Fruit fly (Drosophila melanogaster) whole organism, embryonic: Measurements from ENCODE around the gene rngo.
A peak's percentile ranks its signal among the peaks of the same experiment; 100 is the strongest.

Source experiments
- Abd-B ChIP-seq: fragments of 200-800 bp; sonication (Bioruptor generic); optimal IDR thresholded peaks from 2 replicates; lab custom pipeline; 2018; ENCODE audit warnings: missing biosample characterization, mild to moderate bottlenecking, missing genetic modification characterization, moderate library complexity
- Bdp1 ChIP-seq: fragments of 200-800 bp; sonication (Bioruptor generic); optimal IDR thresholded peaks from 3 replicates; lab custom pipeline; 2016; ENCODE audit warnings: missing biosample characterization, missing genetic modification characterization
- Blimp-1 ChIP-seq: fragments of 200-800 bp; sonication (Bioruptor generic); optimal IDR thresholded peaks from 3 replicates; lab custom pipeline; 2018; ENCODE audit warnings: missing biosample characterization, missing genetic modification characterization, mild to moderate bottlenecking, moderate library complexity, missing genetic modification reagents
- CG10543 ChIP-seq: fragments of 200-800 bp; sonication (Bioruptor generic); optimal IDR thresholded peaks from 3 replicates; lab custom pipeline; 2017; ENCODE audit warnings: missing biosample characterization, mild to moderate bottlenecking, missing genetic modification characterization, moderate library complexity
- CG11093 ChIP-seq: fragments of 200-800 bp; sonication (Bioruptor generic); IDR thresholded peaks from 3 replicates; pipeline ENCODE4 v1.3.6; 2022; ENCODE audit warnings: missing biosample characterization, missing genetic modification characterization
- CG13287 ChIP-seq: fragments of 200-800 bp; sonication (Bioruptor generic); IDR thresholded peaks from 2 replicates; pipeline ENCODE4 v1.3.6; 2022; ENCODE audit warnings: missing biosample characterization, missing genetic modification characterization; ENCODE audit not compliant: partially characterized antibody
- CG13894 ChIP-seq: fragments of 200-800 bp; sonication (Bioruptor generic); optimal IDR thresholded peaks from 3 replicates; lab custom pipeline; 2018; ENCODE audit warnings: missing biosample characterization, mild to moderate bottlenecking, missing genetic modification characterization, moderate library complexity
- CG15073 ChIP-seq: fragments of 200-800 bp; sonication (Bioruptor generic); optimal IDR thresholded peaks from 2 replicates; lab custom pipeline; 2016; ENCODE audit warnings: missing biosample characterization, missing genetic modification characterization
- CG1529 ChIP-seq: fragments of 200-800 bp; sonication (Bioruptor generic); optimal IDR thresholded peaks from 3 replicates; lab custom pipeline; 2018; ENCODE audit warnings: missing biosample characterization, missing genetic modification characterization
- CG15514 ChIP-seq: fragments of 200-800 bp; sonication (Bioruptor generic); optimal IDR thresholded peaks from 3 replicates; lab custom pipeline; 2017; ENCODE audit warnings: missing biosample characterization, missing genetic modification characterization, mild to moderate bottlenecking, moderate library complexity, missing genetic modification reagents
- CG15601 ChIP-seq: fragments of 200-800 bp; sonication (Bioruptor generic); optimal IDR thresholded peaks from 3 replicates; lab custom pipeline; 2019; ENCODE audit warnings: missing biosample characterization, mild to moderate bottlenecking, missing genetic modification characterization, moderate library complexity
- CG16863 ChIP-seq: fragments of 200-800 bp; sonication (Bioruptor generic); optimal IDR thresholded peaks from 3 replicates; lab custom pipeline; 2016; ENCODE audit warnings: missing biosample characterization, missing genetic modification characterization
- CG17568 ChIP-seq: fragments of 200-800 bp; sonication (Bioruptor generic); optimal IDR thresholded peaks from 2 replicates; lab custom pipeline; 2018; ENCODE audit warnings: missing biosample characterization, mild to moderate bottlenecking, missing genetic modification characterization, moderate library complexity
- CG18262 ChIP-seq: fragments of 200-800 bp; optimal IDR thresholded peaks from 3 replicates; lab custom pipeline; 2019; ENCODE audit warnings: missing biosample characterization, mild to moderate bottlenecking, missing genetic modification characterization, moderate library complexity
- CG18599 ChIP-seq: fragments of 200-800 bp; sonication (Bioruptor generic); optimal IDR thresholded peaks from 3 replicates; lab custom pipeline; 2017; ENCODE audit warnings: missing biosample characterization, missing genetic modification characterization, mild to moderate bottlenecking, moderate library complexity, missing genetic modification reagents
- CG2199 ChIP-seq: fragments of 200-800 bp; sonication (Bioruptor generic); IDR thresholded peaks from 3 replicates; pipeline ENCODE4 v1.3.6; 2022; ENCODE audit warnings: missing biosample characterization, missing genetic modification characterization
- CG31224 ChIP-seq: fragments of 200-800 bp; sonication (Bioruptor generic); IDR thresholded peaks from 2 replicates; pipeline ENCODE4 v1.3.6; 2022; ENCODE audit warnings: missing biosample characterization, missing genetic modification characterization
- CG31365 ChIP-seq: fragments of 200-800 bp; sonication (Bioruptor generic); optimal IDR thresholded peaks from 2 replicates; lab custom pipeline; 2018; ENCODE audit warnings: missing biosample characterization, mild to moderate bottlenecking, missing genetic modification characterization
- CG3407 ChIP-seq: fragments of 200-800 bp; sonication (Bioruptor generic); optimal IDR thresholded peaks from 2 replicates; lab custom pipeline; 2018; ENCODE audit warnings: missing biosample characterization, mild to moderate bottlenecking, missing genetic modification characterization
- CG4820 ChIP-seq: fragments of 200-800 bp; sonication (Bioruptor generic); optimal IDR thresholded peaks from 3 replicates; lab custom pipeline; 2016; ENCODE audit warnings: missing biosample characterization, missing genetic modification characterization
- CG5180 ChIP-seq: fragments of 200-800 bp; sonication (Bioruptor generic); optimal IDR thresholded peaks from 3 replicates; lab custom pipeline; 2017; ENCODE audit warnings: missing biosample characterization, missing genetic modification characterization, mild to moderate bottlenecking, moderate library complexity, missing genetic modification reagents
- CG8089 ChIP-seq: fragments of 200-800 bp; sonication (Bioruptor generic); optimal IDR thresholded peaks from 3 replicates; lab custom pipeline; 2016; ENCODE audit warnings: missing biosample characterization, missing genetic modification characterization
- CG8281 ChIP-seq: fragments of 200-800 bp; sonication (Bioruptor generic); optimal IDR thresholded peaks from 2 replicates; lab custom pipeline; 2018; ENCODE audit warnings: missing biosample characterization, mild to moderate bottlenecking, missing genetic modification characterization, moderate library complexity
- CG8359 ChIP-seq: fragments of 200-800 bp; sonication (Bioruptor generic); optimal IDR thresholded peaks from 2 replicates; lab custom pipeline; 2017; ENCODE audit warnings: missing biosample characterization, mild to moderate bottlenecking, missing genetic modification characterization, borderline replicate concordance
- CG8944 ChIP-seq: fragments of 200-800 bp; sonication (Bioruptor generic); optimal IDR thresholded peaks from 3 replicates; lab custom pipeline; 2016; ENCODE audit warnings: missing biosample characterization, missing genetic modification characterization
- CoRest ChIP-seq: fragments of 200-800 bp; sonication (Bioruptor generic); optimal IDR thresholded peaks from 3 replicates; lab custom pipeline; 2018; ENCODE audit warnings: missing biosample characterization, mild to moderate bottlenecking, missing genetic modification characterization, moderate library complexity
- Dip3 ChIP-seq: fragments of 200-800 bp; sonication (Bioruptor generic); optimal IDR thresholded peaks from 3 replicates; lab custom pipeline; 2016; ENCODE audit warnings: missing biosample characterization, missing genetic modification characterization
- Lpt ChIP-seq: fragments of >200 bp; optimal IDR thresholded peaks from 2 replicates; lab custom pipeline; 2018; ENCODE audit warnings: missing biosample characterization, missing genetic modification characterization
- Opbp ChIP-seq: fragments of 200-800 bp; sonication (Bioruptor generic); IDR thresholded peaks from 3 replicates; pipeline ENCODE4 v1.3.6; 2022; ENCODE audit warnings: missing biosample characterization, missing genetic modification characterization; ENCODE audit not compliant: partially characterized antibody
- Scr ChIP-seq: fragments of 200-800 bp; sonication (Bioruptor generic); IDR thresholded peaks from 2 replicates; pipeline ENCODE4 v1.3.6; 2022; ENCODE audit warnings: missing biosample characterization, missing genetic modification characterization; ENCODE audit not compliant: partially characterized antibody
- Sox102F ChIP-seq: fragments of 200-800 bp; sonication (Bioruptor generic); optimal IDR thresholded peaks from 2 replicates; lab custom pipeline; 2018; ENCODE audit warnings: missing biosample characterization, mild to moderate bottlenecking, missing genetic modification characterization, moderate library complexity
- YL-1 ChIP-seq: fragments of 200-800 bp; sonication (Bioruptor generic); optimal IDR thresholded peaks from 3 replicates; lab custom pipeline; 2017; ENCODE audit warnings: missing biosample characterization, mild to moderate bottlenecking, missing genetic modification characterization
- al ChIP-seq: fragments of 200-800 bp; sonication (Bioruptor generic); IDR thresholded peaks from 2 replicates; pipeline ENCODE4 v1.3.6; 2022; ENCODE audit warnings: missing biosample characterization, missing genetic modification characterization
- ash1 ChIP-seq: fragments of 200-800 bp; sonication (Bioruptor generic); optimal IDR thresholded peaks from 2 replicates; lab custom pipeline; 2018; ENCODE audit warnings: missing biosample characterization, mild to moderate bottlenecking, missing genetic modification characterization
- ci ChIP-seq: fragments of 200-800 bp; sonication (Bioruptor generic); IDR thresholded peaks from 3 replicates; pipeline ENCODE4 v1.3.6; 2022; ENCODE audit warnings: missing biosample characterization, missing genetic modification characterization
- croc ChIP-seq: fragments of 200-800 bp; sonication (Bioruptor generic); conservative IDR thresholded peaks from 3 replicates; pipeline ENCODE4 v1.3.6; 2022; ENCODE audit warnings: missing biosample characterization, missing genetic modification characterization
- emc ChIP-seq: fragments of 200-800 bp; sonication (Bioruptor generic); optimal IDR thresholded peaks from 2 replicates; lab custom pipeline; 2016; ENCODE audit warnings: missing biosample characterization, missing genetic modification characterization
- eyg ChIP-seq: fragments of 200-800 bp; sonication (Bioruptor generic); optimal IDR thresholded peaks from 3 replicates; lab custom pipeline; 2016; ENCODE audit warnings: missing biosample characterization, missing genetic modification characterization
- gce ChIP-seq: fragments of 200-800 bp; sonication (Bioruptor generic); IDR thresholded peaks from 3 replicates; pipeline ENCODE4 v1.3.6; 2022; ENCODE audit warnings: missing biosample characterization, missing genetic modification characterization
- grau ChIP-seq: fragments of 200-800 bp; optimal IDR thresholded peaks from 3 replicates; lab custom pipeline; 2019; ENCODE audit warnings: missing biosample characterization, mild to moderate bottlenecking, missing genetic modification characterization, moderate library complexity
- grn ChIP-seq: fragments of 200-800 bp; sonication (Bioruptor generic); optimal IDR thresholded peaks from 3 replicates; lab custom pipeline; 2017; ENCODE audit warnings: missing biosample characterization, missing genetic modification characterization
- nerfin-1 ChIP-seq: fragments of 200-800 bp; sonication (Bioruptor generic); optimal IDR thresholded peaks from 3 replicates; lab custom pipeline; 2019; ENCODE audit warnings: missing biosample characterization, mild to moderate bottlenecking, missing genetic modification characterization, moderate library complexity
- nmo ChIP-seq: fragments of 200-800 bp; sonication (Bioruptor generic); optimal IDR thresholded peaks from 2 replicates; lab custom pipeline; 2018; ENCODE audit warnings: missing biosample characterization, mild to moderate bottlenecking, missing genetic modification characterization, moderate library complexity
- pan ChIP-seq, 4 experiments: fragments of >200 bp in 3 of 4; fragments of 200-800 bp in 1 of 4; sonication (Bioruptor generic) in 1 of 4; optimal IDR thresholded peaks in 3 of 4; IDR thresholded peaks in 1 of 4; 2 replicates each; pipeline versions ENCODE4 v1.3.6 to Lab custom; 2017 to 2022; ENCODE audit warnings: missing biosample characterization in 2 of 4, missing genetic modification characterization in 2 of 4, mixed read lengths in 1 of 4
- phol ChIP-seq: fragments of 200-800 bp; sonication (Bioruptor generic); optimal IDR thresholded peaks from 3 replicates; lab custom pipeline; 2018; ENCODE audit warnings: missing biosample characterization, mild to moderate bottlenecking, missing genetic modification characterization, moderate library complexity
- pnt ChIP-seq: fragments of 200-800 bp; sonication (Bioruptor generic); optimal IDR thresholded peaks from 3 replicates; lab custom pipeline; 2016; ENCODE audit warnings: missing biosample characterization, missing genetic modification characterization
- slbo ChIP-seq: fragments of 200-800 bp; sonication (Bioruptor generic); IDR thresholded peaks from 2 replicates; pipeline ENCODE4 v1.3.6; 2022; ENCODE audit warnings: missing biosample characterization, missing genetic modification characterization
- ttk ChIP-seq: fragments of 200-800 bp; sonication (Bioruptor generic); IDR thresholded peaks from 2 replicates; pipeline ENCODE4 v2.1.2; 2022; ENCODE audit warnings: missing biosample characterization, missing genetic modification characterization

rngo gene

DNA sequence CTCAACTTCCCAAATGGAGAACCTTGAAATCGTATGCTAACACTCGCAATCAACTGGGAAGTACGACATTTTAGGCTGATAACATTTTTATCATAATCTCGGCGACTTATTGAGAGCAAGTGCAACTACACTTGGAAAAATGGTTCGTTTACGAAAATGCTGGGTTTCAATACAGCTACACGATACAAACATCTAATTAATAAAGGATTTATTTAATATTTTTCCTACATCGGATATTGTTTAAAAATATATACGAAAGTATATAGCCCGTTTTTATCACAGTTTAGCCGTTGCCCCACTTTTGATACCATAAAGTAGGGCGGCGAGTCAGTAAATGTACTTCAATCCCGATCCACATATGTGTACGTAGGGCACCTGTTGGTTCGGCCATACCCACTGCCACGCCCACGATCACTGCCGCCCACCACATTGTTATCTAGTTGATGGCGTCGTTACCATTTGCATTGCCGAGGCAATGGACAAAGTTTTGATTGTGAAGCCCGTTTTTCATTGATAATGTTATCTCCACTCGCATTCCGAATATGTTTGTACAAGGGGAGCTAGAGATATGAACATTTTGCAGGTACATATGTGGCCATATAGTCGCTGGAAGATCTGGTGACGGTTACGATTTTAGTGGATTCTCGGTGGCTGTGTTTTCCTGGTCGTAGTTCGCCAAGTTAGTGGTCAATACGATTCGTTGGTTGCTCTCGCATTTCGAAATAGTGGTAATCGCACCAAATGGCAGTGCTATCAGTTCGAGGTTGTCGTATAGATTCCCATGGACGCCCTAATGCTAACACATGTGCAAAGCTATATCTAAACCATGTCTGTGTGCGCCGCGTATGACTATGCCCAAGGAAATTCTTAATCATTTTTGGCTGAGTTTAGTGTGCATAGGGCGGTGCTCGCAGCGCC, 26.5 kb upstream of the rngo start, which contains the start of gene Traf-like (continued):
- TF ChIP-seq gce (GFP tag; lab: Robert Waterston, UW) (no peak), ttk (GFP tag; lab: Robert Waterston, UW) (no peak), Sox102F (peak; percentile 52), CG15601 (tag; lab: Kevin White, UChicago) (peak; percentile 13), CG3407 (GFP tag; lab: Kevin White, UChicago) (no peak), CG15073 (GFP tag; lab: Kevin White, UChicago) (no peak), ci (peak; percentile 58; the same call in 2 of the 3 replicates), CG13287 (no peak), Dip3 (no peak), CG1529 (GFP tag; lab: Kevin White, UChicago) (no peak), ash1 (GFP tag; lab: Kevin White, UChicago) (no peak), Lpt (no peak), CG18262 (peak; percentile 12), CG8359 (no peak), grn (GFP tag; lab: Kevin White, UChicago) (peak; percentile 41), CG10543 (GFP tag; lab: Kevin White, UChicago) (peak; percentile 79), croc (GFP tag; lab: Robert Waterston, UW) (no peak; the same call in 2 of the 3 replicates), CG8281 (tag; lab: Kevin White, UChicago) (no peak), eyg (GFP tag; lab: Kevin White, UChicago) (no peak), CG31224 (GFP tag; lab: Robert Waterston, UW) (no peak), grau (tag; lab: Kevin White, UChicago) (peak; percentile 14), Blimp-1 (no peak), CG8944 (GFP tag; lab: Kevin White, UChicago) (no peak), CG8089 (GFP tag; lab: Kevin White, UChicago) (no peak), phol (tag; lab: Kevin White, UChicago) (peak; percentile 23), slbo (no peak), CG13894 (tag; lab: Kevin White, UChicago) (no peak), CG11093 (no peak), pan (optimal IDR thresholded peaks at IDR 0.05; lab: Kevin White, UChicago) (no peak), pan (GFP tag; optimal IDR thresholded peaks at IDR 0.05 in 1 of 2, IDR thresholded peaks at IDR 0.05 in 1 of 2) (no peak), nmo (peak; percentile 34), emc (GFP tag; lab: Kevin White, UChicago) (no peak), CG4820 (GFP tag; lab: Kevin White, UChicago) (no peak), YL-1 (GFP tag; lab: Kevin White, UChicago) (no peak), al (GFP tag; lab: Robert Waterston, UW) (no peak), nerfin-1 (tag; lab: Kevin White, UChicago) (no peak), Opbp (no peak), CG15514 (GFP tag; lab: Kevin White, UChicago) (no peak), Scr (GFP tag; lab: Robert Waterston, UW) (no peak), CG16863 (GFP tag; lab: Kevin White, UChicago) (no peak), CG18599 (GFP tag; lab: Kevin White, UChicago) (peak; percentile 17), CoRest (peak; percentile 4), Abd-B (GFP tag; lab: Kevin White, UChicago) (no peak), CG31365 (tag; lab: Kevin White, UChicago) (no peak), CG17568 (GFP tag; lab: Kevin White, UChicago) (no peak), CG5180 (GFP tag; lab: Kevin White, UChicago) (no peak), Bdp1 (no peak), pnt (GFP tag; lab: Kevin White, UChicago) (no peak), CG2199 (no peak)
